Worm (Caenorhabditis elegans) whole organism, midembryonic: ENCODE data around the gene gcs-1.

ENCODE experiments used
- cog-1 ChIP-seq: sonication (generic microtip); optimal IDR thresholded peaks from 2 replicates; lab custom pipeline; 2016; ENCODE audit warnings: missing genetic modification characterization, missing compliant biosample characterization
- klf-2 ChIP-seq: fragments of 200-800 bp; sonication (Bioruptor generic); conservative IDR thresholded peaks from 2 replicates; pipeline ENCODE4 v1.3.6; 2022; ENCODE audit warnings: missing genetic modification reagents, missing genetic modification characterization, missing compliant biosample characterization
- ref-1 ChIP-seq: fragments of 200-800 bp; sonication (Bioruptor generic); conservative IDR thresholded peaks from 2 replicates; pipeline ENCODE4 v1.3.6; 2022; ENCODE audit warnings: missing genetic modification reagents, missing genetic modification characterization, missing compliant biosample characterization
- ztf-23 ChIP-seq: fragments of 200-800 bp; sonication (Bioruptor generic); IDR thresholded peaks from 2 replicates; pipeline ENCODE4 v1.3.6; 2022; ENCODE audit warnings: missing genetic modification reagents, missing genetic modification characterization, missing compliant biosample characterization

ce11 chrII:9007741-9008140, 30.4 kb downstream of the gcs-1 start:
- TF ChIP-seq klf-2 (GFP tag; lab: Robert Waterston, UW), result no peak
- TF ChIP-seq cog-1, result no peak
- TF ChIP-seq ref-1, result no peak
- no peak for TF ChIP-seq ztf-23
